Worm (Caenorhabditis elegans) whole organism, late embryonic: Measurements from ENCODE around the gene ddl-2.

Experiments used
- hlh-30 ChIP-seq: sonication (generic microtip); optimal IDR thresholded peaks from 2 replicates; lab custom pipeline; 2017; ENCODE audit warnings: antibody characterized with exemption, missing genetic modification characterization, missing compliant biosample characterization; ENCODE audit not compliant: insufficient read depth
- pha-4 ChIP-seq: fragments of 150-350 bp; optimal IDR thresholded peaks from 2 replicates; lab custom pipeline; 2018; ENCODE audit warnings: missing biosample characterization, missing genetic modification reagents, missing genetic modification characterization

- no peak for TF ChIP-seq hlh-30 (tag; lab: Kevin White, UChicago)
- no peak for TF ChIP-seq pha-4 (tag; lab: Kevin White, UChicago)
These were observed 31.6 kb downstream of the ddl-2 start for ce11 chrII:13515813-13516212.
